Worm (Caenorhabditis elegans) whole organism, young adult: ENCODE data around the gene sna-3.

Source experiments
- B0336.3 ChIP-seq: fragments of 200-800 bp; sonication (Bioruptor generic); IDR thresholded peaks from 2 replicates; pipeline ENCODE4 v1.3.6; 2022; ENCODE audit warnings: missing genetic modification characterization, missing compliant biosample characterization
- F33H1.4 ChIP-seq: fragments of 200-800 bp; sonication (Bioruptor generic); IDR thresholded peaks from 2 replicates; pipeline ENCODE4 v1.3.6; 2022; ENCODE audit warnings: missing genetic modification reagents, missing genetic modification characterization, missing compliant biosample characterization
- F37B4.10 ChIP-seq: fragments of 200-800 bp; sonication (Bioruptor generic); IDR thresholded peaks from 2 replicates; pipeline ENCODE4 v1.3.6; 2022; ENCODE audit warnings: missing genetic modification characterization, missing compliant biosample characterization
- ama-1 ChIP-seq, 3 experiments: fragments of 150-350 bp in 1 of 3; sonication (generic microtip) in 2 of 3; optimal IDR thresholded peaks; 2 replicates each; lab custom pipeline; 2014 to 2018; ENCODE audit warnings: missing biosample characterization in 2 of 3, missing genetic modification characterization in 2 of 3, missing genetic modification reagents in 2 of 3
- lin-35 ChIP-seq, 3 experiments: fragments of 150-350 bp in 2 of 3; sonication (generic microtip) in 1 of 3; optimal IDR thresholded peaks; 2 replicates each; lab custom pipeline; 2014 to 2018; ENCODE audit warnings: missing biosample characterization in 3 of 3, missing genetic modification characterization in 3 of 3, missing genetic modification reagents in 3 of 3
- lin-40 ChIP-seq: sonication (generic microtip); optimal IDR thresholded peaks from 2 replicates; lab custom pipeline; 2016; ENCODE audit warnings: missing genetic modification characterization, mild to moderate bottlenecking, missing compliant biosample characterization, missing genotype, missing genetic modification reagents
- lsl-1 ChIP-seq: fragments of 200-800 bp; sonication (Bioruptor generic); optimal IDR thresholded peaks from 2 replicates; lab custom pipeline; 2018; ENCODE audit warnings: mild to moderate bottlenecking, missing genetic modification characterization, moderate library complexity, missing compliant biosample characterization
- xnd-1 ChIP-seq: sonication (generic microtip); optimal IDR thresholded peaks from 2 replicates; lab custom pipeline; 2016; ENCODE audit warnings: missing genotype, missing genetic modification reagents, missing genetic modification characterization, missing compliant biosample characterization

DNA sequence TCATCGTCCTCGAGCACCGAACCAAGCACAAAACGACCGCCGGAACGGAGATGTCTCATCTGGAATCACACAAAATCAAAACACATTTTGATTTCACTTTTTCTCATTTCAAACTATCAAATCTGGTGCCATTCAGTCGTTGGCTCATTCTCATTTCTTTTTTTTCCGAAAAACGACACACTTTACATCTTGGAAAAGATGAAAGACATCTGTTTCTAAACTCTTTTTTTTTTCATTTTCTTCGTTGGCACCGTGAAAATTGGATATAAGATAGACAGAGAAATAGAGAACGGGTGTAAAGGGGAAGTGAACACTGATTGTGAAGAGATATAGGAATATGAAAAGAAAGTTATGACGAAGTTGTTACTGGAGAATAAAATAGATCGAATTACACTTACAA is 50.2 kb downstream of the sna-3 start:
- TF ChIP-seq B0336.3 (no peak), xnd-1 (no peak), lsl-1 (GFP tag; lab: Kevin White, UChicago) (no peak), F33H1.4 (GFP tag; lab: Robert Waterston, UW) (no peak), lin-35 (GFP tag; optimal IDR thresholded peaks at IDR 0.05; lab: Kevin White, UChicago) (no peak), F37B4.10 (GFP tag; lab: Robert Waterston, UW) (no peak), ama-1 (optimal IDR thresholded peaks at IDR 0.05; lab: Kevin White, UChicago) (no peak), ama-1 (GFP tag; optimal IDR thresholded peaks at IDR 0.05; lab: Kevin White, UChicago) (no peak), lin-40 (tag; lab: Kevin White, UChicago) (no peak)
